Fruit fly (Drosophila melanogaster): ENCODE measurements around the gene CG4829.
A peak's percentile ranks its signal among the peaks of the same experiment; 100 is the strongest.

Gene CG4829

dm6 chrX:16813226-16813625, 1.7 kb downstream of the CG4829 start (continued):
- TF ChIP-seq peb (GFP tag; IDR thresholded peaks at IDR 0.05) (no peak), CG10543 (GFP tag; optimal IDR thresholded peaks at IDR 0.05) (no peak), ERR (GFP tag; optimal IDR thresholded peaks at IDR 0.05) (no peak), cad (GFP tag; optimal IDR thresholded peaks at IDR 0.05) (no peak), Dp (GFP tag; optimal IDR thresholded peaks at IDR 0.05) (no peak), CG12769 (tag; optimal IDR thresholded peaks at IDR 0.05) (no peak), CrebB (tag; optimal IDR thresholded peaks at IDR 0.05) (no peak), CG12236 (GFP tag; optimal IDR thresholded peaks at IDR 0.05) (no peak), CG14050 (GFP tag; IDR thresholded peaks at IDR 0.05) (no peak), CG32532 (GFP tag; IDR thresholded peaks at IDR 0.05) (no peak), mirr (GFP tag; optimal IDR thresholded peaks at IDR 0.05) (no peak), CG9727 (GFP tag; optimal IDR thresholded peaks at IDR 0.05) (peak; percentile 11), Hr39 (optimal IDR thresholded peaks at IDR 0.05) (no peak), CG8924 (tag; optimal IDR thresholded peaks at IDR 0.05) (peak; percentile 14), CG12391 (tag; optimal IDR thresholded peaks at IDR 0.05) (peak; percentile 43), h (optimal IDR thresholded peaks at IDR 0.05) (no peak), crp (GFP tag; optimal IDR thresholded peaks at IDR 0.05) (no peak), slbo (GFP tag; IDR thresholded peaks at IDR 0.05) (peak; percentile 27; the same call in 1 of the 2 replicates), tap (tag; optimal IDR thresholded peaks at IDR 0.05) (peak; percentile 4), B-H1 (GFP tag; IDR thresholded peaks at IDR 0.05) (no peak), fd102C (GFP tag; optimal IDR thresholded peaks at IDR 0.05) (no peak), gt (GFP tag; IDR thresholded peaks at IDR 0.05) (no peak), CG17361 (GFP tag; IDR thresholded peaks at IDR 0.05) (peak; percentile 48; the same call in 2 of the 3 replicates), row (GFP tag; IDR thresholded peaks at IDR 0.05) (peak; percentile 52), cwo (GFP tag; optimal IDR thresholded peaks at IDR 0.05) (no peak), pan (optimal IDR thresholded peaks at IDR 0.05) (no peak), pan (GFP tag; optimal IDR thresholded peaks at IDR 0.05 in 1 of 2, IDR thresholded peaks at IDR 0.05 in 1 of 2) (peak in 1 of 2 experiments; percentile 39), ase (GFP tag; IDR thresholded peaks at IDR 0.05) (no peak), Tbp (GFP tag; optimal IDR thresholded peaks at IDR 0.05) (no peak), CG12299 (tag; optimal IDR thresholded peaks at IDR 0.05) (no peak), dan (GFP tag; IDR thresholded peaks at IDR 0.05) (no peak), CG13424 (tag; optimal IDR thresholded peaks at IDR 0.05) (peak; percentile 36), Dref (GFP tag; IDR thresholded peaks at IDR 0.05) (no peak), Ada2b (GFP tag; IDR thresholded peaks at IDR 0.05) (peak; percentile 47; the same call in 1 of the 2 replicates), Sry-δ (GFP tag; optimal IDR thresholded peaks at IDR 0.05) (no peak), chif (GFP tag; optimal IDR thresholded peaks at IDR 0.05) (no peak), pum (GFP tag; optimal IDR thresholded peaks at IDR 0.05) (no peak), Asciz (GFP tag; optimal IDR thresholded peaks at IDR 0.05) (peak; percentile 3), CG15696 (tag; optimal IDR thresholded peaks at IDR 0.05) (no peak), CG17328 (GFP tag; IDR thresholded peaks at IDR 0.05) (no peak), CoRest (tag; optimal IDR thresholded peaks at IDR 0.05) (peak; percentile 39), CG11695 (GFP tag; IDR thresholded peaks at IDR 0.05) (peak; percentile 50; the same call in 1 of the 3 replicates), bigmax (GFP tag; optimal IDR thresholded peaks at IDR 0.05) (no peak), CG7928 (GFP tag; optimal IDR thresholded peaks at IDR 0.05) (no peak), CG15269 (tag; optimal IDR thresholded peaks at IDR 0.05) (peak; percentile 49), CG14710 (tag; optimal IDR thresholded peaks at IDR 0.05) (peak; percentile 13), Mrtf (GFP tag; IDR thresholded peaks at IDR 0.05) (no peak), jing (GFP tag; optimal IDR thresholded peaks at IDR 0.05) (no peak), CG1233 (GFP tag; optimal IDR thresholded peaks at IDR 0.05) (no peak), Camta (GFP tag; optimal IDR thresholded peaks at IDR 0.05) (no peak), Ptx1 (GFP tag; IDR thresholded peaks at IDR 0.05) (peak; percentile 53), fru (optimal IDR thresholded peaks at IDR 0.05) (no peak), CG1602 (GFP tag; optimal IDR thresholded peaks at IDR 0.05) (peak; percentile 6)

Data from whole organism, embryonic.